Worm (Caenorhabditis elegans) whole organism, young adult: Measurements from ENCODE around the gene C33G3.5.

ENCODE experiments used
- C17E4.6 ChIP-seq: fragments of 200-800 bp; sonication (Bioruptor generic); IDR thresholded peaks from 2 replicates; pipeline ENCODE4 v1.3.6; 2022; ENCODE audit warnings: missing genetic modification reagents, missing genetic modification characterization, missing compliant biosample characterization
- ama-1 ChIP-seq, 3 experiments: fragments of 150-350 bp in 1 of 3; sonication (generic microtip) in 2 of 3; optimal IDR thresholded peaks; 2 replicates each; lab custom pipeline; 2014 to 2018; ENCODE audit warnings: missing biosample characterization in 2 of 3, missing genetic modification characterization in 2 of 3, missing genetic modification reagents in 2 of 3
- nhr-120 ChIP-seq: fragments of 200-800 bp; sonication (Bioruptor generic); IDR thresholded peaks from 2 replicates; pipeline ENCODE4 v1.3.6; 2022; ENCODE audit warnings: missing genetic modification characterization, missing compliant biosample characterization
- pha-4 ChIP-seq: fragments of 150-350 bp; sonication (generic microtip); optimal IDR thresholded peaks from 2 replicates; lab custom pipeline; 2014; ENCODE audit warnings: missing biosample characterization, missing genetic modification reagents, missing genetic modification characterization
- sdz-38 ChIP-seq: sonication (generic microtip); optimal IDR thresholded peaks from 2 replicates; lab custom pipeline; 2016; ENCODE audit warnings: missing genotype, missing genetic modification characterization, missing compliant biosample characterization
- snpc-1.1 ChIP-seq: sonication (generic microtip); optimal IDR thresholded peaks from 2 replicates; lab custom pipeline; 2017; ENCODE audit warnings: missing genetic modification characterization, mild to moderate bottlenecking, missing compliant biosample characterization, antibody characterized with exemption, moderate library complexity, missing genotype, missing genetic modification reagents; ENCODE audit not compliant: insufficient read depth
- xnd-1 ChIP-seq: sonication (generic microtip); optimal IDR thresholded peaks from 2 replicates; lab custom pipeline; 2016; ENCODE audit warnings: missing genotype, missing genetic modification reagents, missing genetic modification characterization, missing compliant biosample characterization
- zfh-2 ChIP-seq: fragments of 200-800 bp; sonication (Bioruptor generic); conservative IDR thresholded peaks from 2 replicates; pipeline ENCODE4 v1.3.6; 2022; ENCODE audit warnings: missing genetic modification reagents, missing genetic modification characterization, missing compliant biosample characterization
- ztf-22 ChIP-seq: fragments of 200-800 bp; sonication (Bioruptor generic); optimal IDR thresholded peaks from 2 replicates; lab custom pipeline; 2018; ENCODE audit warnings: mild to moderate bottlenecking, missing genetic modification characterization, moderate library complexity, missing compliant biosample characterization

DNA sequence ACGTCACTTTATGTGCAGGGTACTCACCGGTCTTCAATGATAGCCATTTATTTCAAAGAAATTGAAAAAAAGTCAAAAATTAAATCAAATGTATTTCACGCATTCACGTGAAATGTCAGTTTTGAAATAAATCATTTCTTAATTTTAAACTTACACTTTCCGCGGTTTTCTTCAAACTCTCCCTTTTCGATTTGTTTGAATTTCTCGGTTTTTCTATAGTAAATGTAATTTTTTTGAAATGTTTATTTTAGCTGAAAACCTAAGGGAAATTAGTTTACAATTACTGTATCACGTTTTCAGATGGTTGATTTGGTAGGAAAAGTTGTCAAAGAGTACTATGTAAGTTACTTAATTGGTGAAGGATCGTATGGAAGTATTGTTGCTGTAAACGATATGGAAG, 29.8 kb upstream of the C33G3.5 start, which contains the start of gene F16B12.7:
- no peak for TF ChIP-seq sdz-38 (tag; lab: Kevin White, UChicago)
- no peak for TF ChIP-seq xnd-1
- TF ChIP-seq nhr-120 (GFP tag; lab: Robert Waterston, UW): no peak
- TF ChIP-seq ama-1 (optimal IDR thresholded peaks at IDR 0.05; lab: Kevin White, UChicago): no peak
- no peak for TF ChIP-seq ama-1 (GFP tag; optimal IDR thresholded peaks at IDR 0.05; lab: Kevin White, UChicago)
- TF ChIP-seq zfh-2 (GFP tag; lab: Robert Waterston, UW): no peak
- no peak for TF ChIP-seq C17E4.6 (GFP tag; lab: Robert Waterston, UW)
- TF ChIP-seq ztf-22 (GFP tag; lab: Kevin White, UChicago): no peak
- TF ChIP-seq snpc-1.1 (tag; lab: Kevin White, UChicago): no peak
- TF ChIP-seq pha-4: no peak
